Worm (Caenorhabditis elegans): ENCODE measurements around the gene cyp-13A7.

- TF ChIP-seq alr-1 (tag; optimal IDR thresholded peaks at IDR 0.05; ENCODE audit: borderline replicate concordance) (no peak), lin-39 (tag; optimal IDR thresholded peaks at IDR 0.05) (no peak), hpl-2 (GFP tag; optimal IDR thresholded peaks at IDR 0.05) (no peak), ces-1 (GFP tag; optimal IDR thresholded peaks at IDR 0.05) (no peak), egl-13 (tag; optimal IDR thresholded peaks at IDR 0.05) (no peak), unc-62 (GFP tag; optimal IDR thresholded peaks at IDR 0.05) (no peak), egl-27 (tag; optimal IDR thresholded peaks at IDR 0.05) (no peak), tbx-2 (tag; optimal IDR thresholded peaks at IDR 0.05) (no peak), ama-1 (optimal IDR thresholded peaks at IDR 0.05) (no peak), pag-3 (tag; optimal IDR thresholded peaks at IDR 0.05; ENCODE audit: borderline replicate concordance, insufficient read depth) (no peak), jun-1 (tag; optimal IDR thresholded peaks at IDR 0.05) (no peak)
Measured at ce11 chrII:9786215-9786614, 17.2 kb upstream of the cyp-13A7 start.

Measured in whole organism, L1 larva.